Fruit fly (Drosophila melanogaster) whole organism, prepupa: Measurements from ENCODE around the gene Ntl.

Experiments
- Blimp-1 ChIP-seq: fragments of 200-800 bp; sonication (Bioruptor generic); optimal IDR thresholded peaks from 3 replicates; lab custom pipeline; 2017; ENCODE audit warnings: missing biosample characterization, missing genetic modification characterization, mild to moderate bottlenecking, moderate library complexity, missing genetic modification reagents
- CG11294 ChIP-seq: fragments of 200-800 bp; sonication (Bioruptor generic); IDR thresholded peaks from 2 replicates; pipeline ENCODE4 v1.3.6; 2022; ENCODE audit warnings: missing biosample characterization, missing genetic modification characterization
- CG11902 ChIP-seq: fragments of 200-800 bp; sonication (Bioruptor generic); optimal IDR thresholded peaks from 3 replicates; lab custom pipeline; 2016; ENCODE audit warnings: missing biosample characterization, missing genetic modification characterization
- CG15336 ChIP-seq: fragments of 200-800 bp; sonication (Bioruptor generic); IDR thresholded peaks from 2 replicates; pipeline ENCODE4 v1.3.6; 2022; ENCODE audit warnings: missing biosample characterization, missing genetic modification characterization
- CG1621 ChIP-seq: fragments of 200-800 bp; sonication (Bioruptor generic); optimal IDR thresholded peaks from 3 replicates; lab custom pipeline; 2018; ENCODE audit warnings: missing biosample characterization, mild to moderate bottlenecking, missing genetic modification characterization
- CG16779 ChIP-seq: fragments of 200-800 bp; sonication (Bioruptor generic); optimal IDR thresholded peaks from 3 replicates; lab custom pipeline; 2017; ENCODE audit warnings: missing biosample characterization, mild to moderate bottlenecking, missing genetic modification characterization
- CG3032 ChIP-seq: fragments of 200-800 bp; optimal IDR thresholded peaks from 2 replicates; lab custom pipeline; 2019; ENCODE audit warnings: missing biosample characterization, mild to moderate bottlenecking, missing genetic modification characterization, moderate library complexity
- CG32006 ChIP-seq: fragments of 200-800 bp; sonication (Bioruptor generic); optimal IDR thresholded peaks from 3 replicates; lab custom pipeline; 2017; ENCODE audit warnings: missing biosample characterization, mild to moderate bottlenecking, missing genetic modification characterization
- CG34406 ChIP-seq: fragments of 200-800 bp; sonication (Bioruptor generic); optimal IDR thresholded peaks from 3 replicates; lab custom pipeline; 2016; ENCODE audit warnings: missing biosample characterization, missing genetic modification characterization
- CG4318 ChIP-seq: fragments of 200-800 bp; sonication (Bioruptor generic); optimal IDR thresholded peaks from 3 replicates; lab custom pipeline; 2017; ENCODE audit warnings: missing biosample characterization, mild to moderate bottlenecking, missing genetic modification characterization
- CG6276 ChIP-seq: fragments of 200-800 bp; sonication (Bioruptor generic); optimal IDR thresholded peaks from 2 replicates; lab custom pipeline; 2017; ENCODE audit warnings: missing biosample characterization, mild to moderate bottlenecking, missing genetic modification characterization
- CG6808 ChIP-seq: fragments of 200-800 bp; sonication (Bioruptor generic); optimal IDR thresholded peaks from 3 replicates; lab custom pipeline; 2017; ENCODE audit warnings: missing biosample characterization, missing genetic modification characterization, mild to moderate bottlenecking, moderate library complexity, missing genetic modification reagents
- CG6854 ChIP-seq: fragments of 200-800 bp; sonication (Bioruptor generic); optimal IDR thresholded peaks from 2 replicates; lab custom pipeline; 2017; ENCODE audit warnings: missing biosample characterization, mild to moderate bottlenecking, missing genetic modification characterization
- CG7368 ChIP-seq: fragments of 200-800 bp; sonication (Bioruptor generic); optimal IDR thresholded peaks from 3 replicates; lab custom pipeline; 2016; ENCODE audit warnings: missing biosample characterization, missing genetic modification characterization
- CG8119 ChIP-seq: fragments of 200-800 bp; sonication (Bioruptor generic); IDR thresholded peaks from 3 replicates; pipeline ENCODE4 v1.3.6; 2022; ENCODE audit warnings: missing biosample characterization, missing genetic modification characterization
- CG8319 ChIP-seq: fragments of 200-800 bp; sonication (Bioruptor generic); optimal IDR thresholded peaks from 3 replicates; lab custom pipeline; 2016; ENCODE audit warnings: missing biosample characterization, missing genetic modification characterization
- CG9139 ChIP-seq: fragments of 200-800 bp; sonication (Bioruptor generic); optimal IDR thresholded peaks from 3 replicates; lab custom pipeline; 2017; ENCODE audit warnings: missing biosample characterization, mild to moderate bottlenecking, missing genetic modification characterization
- Eip75B ChIP-seq: fragments of 200-800 bp; sonication (Bioruptor generic); optimal IDR thresholded peaks from 3 replicates; lab custom pipeline; 2016; ENCODE audit warnings: missing biosample characterization, missing genetic modification characterization
- Eip93F ChIP-seq: fragments of 200-800 bp; sonication (Bioruptor generic); optimal IDR thresholded peaks from 2 replicates; lab custom pipeline; 2016; ENCODE audit warnings: missing biosample characterization, mild to moderate bottlenecking, missing genetic modification characterization
- Ets21C ChIP-seq: fragments of 200-800 bp; sonication (Bioruptor generic); optimal IDR thresholded peaks from 3 replicates; lab custom pipeline; 2016; ENCODE audit warnings: missing biosample characterization, missing genetic modification characterization
- Ets96B ChIP-seq: fragments of 200-800 bp; optimal IDR thresholded peaks from 2 replicates; lab custom pipeline; 2019; ENCODE audit warnings: missing biosample characterization, mild to moderate bottlenecking, missing genetic modification characterization, moderate library complexity
- Gug ChIP-seq: fragments of 200-800 bp; sonication (Bioruptor generic); IDR thresholded peaks from 2 replicates; pipeline ENCODE4 v1.3.6; 2022; ENCODE audit warnings: missing biosample characterization, missing genetic modification characterization
- Hr38 ChIP-seq: sonication (Bioruptor generic); optimal IDR thresholded peaks from 2 replicates; lab custom pipeline; 2016; ENCODE audit warnings: missing biosample characterization, missing genetic modification characterization
- Hr39 ChIP-seq: fragments of 200-800 bp; sonication (Bioruptor generic); optimal IDR thresholded peaks from 2 replicates; lab custom pipeline; 2016; ENCODE audit warnings: missing biosample characterization, missing genetic modification characterization
- Hr4 ChIP-seq: fragments of 200-800 bp; sonication (Bioruptor generic); optimal IDR thresholded peaks from 3 replicates; lab custom pipeline; 2016; ENCODE audit warnings: missing biosample characterization, missing genetic modification characterization
- Lpt ChIP-seq: fragments of 200-800 bp; sonication (Bioruptor generic); optimal IDR thresholded peaks from 3 replicates; lab custom pipeline; 2016; ENCODE audit warnings: missing biosample characterization, missing genetic modification characterization
- Met ChIP-seq: fragments of 200-800 bp; sonication (Bioruptor generic); optimal IDR thresholded peaks from 3 replicates; lab custom pipeline; 2016; ENCODE audit warnings: missing biosample characterization, missing genetic modification characterization
- Smox ChIP-seq: fragments of 200-800 bp; sonication (Bioruptor generic); optimal IDR thresholded peaks from 3 replicates; lab custom pipeline; 2016; ENCODE audit warnings: missing biosample characterization, missing genetic modification characterization
- Sox102F ChIP-seq: fragments of 200-800 bp; sonication (Bioruptor generic); optimal IDR thresholded peaks from 2 replicates; lab custom pipeline; 2016; ENCODE audit warnings: missing biosample characterization, mild to moderate bottlenecking, missing genetic modification characterization
- Sox15 ChIP-seq: fragments of 200-800 bp; sonication (Bioruptor generic); optimal IDR thresholded peaks from 3 replicates; lab custom pipeline; 2016; ENCODE audit warnings: missing biosample characterization, missing genetic modification characterization
- achi ChIP-seq: fragments of 200-800 bp; sonication (Bioruptor generic); optimal IDR thresholded peaks from 3 replicates; lab custom pipeline; 2016; ENCODE audit warnings: missing biosample characterization, missing genetic modification characterization
- acj6 ChIP-seq: fragments of 200-800 bp; sonication (Bioruptor generic); optimal IDR thresholded peaks from 3 replicates; lab custom pipeline; 2016; ENCODE audit warnings: missing biosample characterization, missing genetic modification characterization
- cyc ChIP-seq: fragments of 200-800 bp; sonication (Bioruptor generic); optimal IDR thresholded peaks from 3 replicates; lab custom pipeline; 2016; ENCODE audit warnings: missing biosample characterization, missing genetic modification characterization
- dac ChIP-seq: fragments of 200-800 bp; sonication (Bioruptor generic); optimal IDR thresholded peaks from 2 replicates; lab custom pipeline; 2017; ENCODE audit warnings: missing biosample characterization, mild to moderate bottlenecking, missing genetic modification characterization
- eg ChIP-seq: fragments of 200-800 bp; sonication (Bioruptor generic); IDR thresholded peaks from 3 replicates; pipeline ENCODE4 v1.3.6; 2022; ENCODE audit warnings: missing biosample characterization, missing genetic modification characterization
- esn ChIP-seq: fragments of 200-800 bp; sonication (Bioruptor generic); optimal IDR thresholded peaks from 2 replicates; lab custom pipeline; 2016; ENCODE audit warnings: missing biosample characterization, mild to moderate bottlenecking, missing genetic modification characterization, moderate library complexity
- fd85E ChIP-seq: fragments of 200-800 bp; sonication (Bioruptor generic); optimal IDR thresholded peaks from 3 replicates; lab custom pipeline; 2016; ENCODE audit warnings: missing biosample characterization, missing genetic modification characterization
- fkh ChIP-seq: fragments of 200-800 bp; sonication (Bioruptor generic); optimal IDR thresholded peaks from 3 replicates; lab custom pipeline; 2017; ENCODE audit warnings: missing biosample characterization, mild to moderate bottlenecking, missing genetic modification characterization, moderate library complexity
- net ChIP-seq: fragments of 200-800 bp; sonication (Bioruptor generic); optimal IDR thresholded peaks from 3 replicates; lab custom pipeline; 2016; ENCODE audit warnings: missing biosample characterization, missing genetic modification characterization
- pdm3 ChIP-seq: fragments of 200-800 bp; sonication (Bioruptor generic); optimal IDR thresholded peaks from 3 replicates; lab custom pipeline; 2016; ENCODE audit warnings: missing biosample characterization, missing genetic modification characterization
- salr ChIP-seq, 2 experiments: fragments of 200-800 bp; sonication (Bioruptor generic); optimal IDR thresholded peaks; 3 replicates each; lab custom pipeline; 2016 to 2018; ENCODE audit warnings: missing biosample characterization in 2 of 2, missing genetic modification characterization in 2 of 2, mild to moderate bottlenecking in 1 of 2
- spab ChIP-seq: fragments of 200-800 bp; sonication (Bioruptor generic); optimal IDR thresholded peaks from 2 replicates; lab custom pipeline; 2017; ENCODE audit warnings: missing biosample characterization, mild to moderate bottlenecking, missing genetic modification characterization, missing genetic modification reagents
- svp ChIP-seq: fragments of 200-800 bp; sonication (Bioruptor generic); peaks from one replicate; lab custom pipeline; 2016; ENCODE audit warnings: missing biosample characterization, missing genetic modification characterization
- vri ChIP-seq: fragments of 200-800 bp; sonication (Bioruptor generic); optimal IDR thresholded peaks from 3 replicates; lab custom pipeline; 2016; ENCODE audit warnings: missing biosample characterization, mild to moderate bottlenecking, missing genetic modification characterization

The Ntl gene

dm6 chr2L:7719387-7719786, 8.7 kb downstream of the Ntl start, which contains the start of gene CG13793:
Gene CG13793 (minus strand): TSS chr2L:7719487.
- TF ChIP-seq fd85E (GFP tag; lab: Kevin White, UChicago) (no peak), cyc (GFP tag; lab: Kevin White, UChicago) (no peak), Sox102F (no peak), Smox (GFP tag; lab: Kevin White, UChicago) (no peak), Ets96B (tag; lab: Kevin White, UChicago) (no peak), CG11902 (GFP tag; lab: Kevin White, UChicago) (no peak), CG15336 (no peak), CG9139 (GFP tag; lab: Kevin White, UChicago) (no peak), CG11294 (GFP tag; lab: Robert Waterston, UW) (no peak), Blimp-1 (GFP tag; lab: Kevin White, UChicago) (no peak), Met (GFP tag; lab: Kevin White, UChicago) (no peak)

dm6 chr2L:7722102-7722501, 11.4 kb downstream of the Ntl start:
- TF ChIP-seq fkh (no peak), svp (GFP tag; lab: Kevin White, UChicago) (no peak)
- TF ChIP-seq, all 60 proteins: peak for 0

- TF ChIP-seq CG3032 (tag; lab: Kevin White, UChicago) = no peak
- no peak for TF ChIP-seq eg (GFP tag; lab: Robert Waterston, UW)
- no peak for TF ChIP-seq Hr4 (GFP tag; lab: Kevin White, UChicago)
- TF ChIP-seq cyc (GFP tag; lab: Kevin White, UChicago) = no peak
- no peak for TF ChIP-seq CG6854 (GFP tag; lab: Kevin White, UChicago)
- TF ChIP-seq net (GFP tag; lab: Kevin White, UChicago) = no peak
- TF ChIP-seq Gug (GFP tag; lab: Robert Waterston, UW) = no peak
- no peak for TF ChIP-seq dac (GFP tag; lab: Kevin White, UChicago)
Observed at dm6 chr2L:7722723-7723122, 12.0 kb downstream of the Ntl start, which contains the start of gene CG13794. Gene CG13794 (minus strand): TSS chr2L:7722823.

- TF ChIP-seq CG6854 (GFP tag; lab: Kevin White, UChicago) (no peak), Hr39 (GFP tag; lab: Kevin White, UChicago) (peak; percentile 37), eg (GFP tag; lab: Robert Waterston, UW) (no peak), CG8319 (GFP tag; lab: Kevin White, UChicago) (no peak), esn (no peak), CG15336 (no peak), acj6 (GFP tag; lab: Kevin White, UChicago) (no peak), salr (GFP tag; optimal IDR thresholded peaks at IDR 0.05; lab: Kevin White, UChicago) (no peak), Blimp-1 (GFP tag; lab: Kevin White, UChicago) (no peak), fd85E (GFP tag; lab: Kevin White, UChicago) (no peak), CG8119 (GFP tag; lab: Robert Waterston, UW) (no peak), CG11294 (GFP tag; lab: Robert Waterston, UW) (no peak), net (GFP tag; lab: Kevin White, UChicago) (no peak), achi (GFP tag; lab: Kevin White, UChicago) (no peak), Lpt (no peak), CG4318 (GFP tag; lab: Kevin White, UChicago) (no peak), Sox15 (GFP tag; lab: Kevin White, UChicago) (no peak), Eip75B (GFP tag; lab: Kevin White, UChicago) (no peak), pdm3 (GFP tag; lab: Kevin White, UChicago) (no peak), CG1621 (tag; lab: Kevin White, UChicago) (no peak), Smox (GFP tag; lab: Kevin White, UChicago) (no peak), vri (GFP tag; lab: Kevin White, UChicago) (no peak), Sox102F (no peak), CG16779 (tag; lab: Kevin White, UChicago) (no peak), Ets96B (tag; lab: Kevin White, UChicago) (no peak), CG6276 (GFP tag; lab: Kevin White, UChicago) (no peak), svp (GFP tag; lab: Kevin White, UChicago) (peak; percentile 70), CG7368 (GFP tag; lab: Kevin White, UChicago) (no peak), Ets21C (GFP tag; lab: Kevin White, UChicago) (no peak), Eip93F (GFP tag; lab: Kevin White, UChicago) (no peak), CG6808 (no peak), CG32006 (peak; percentile 8), Hr38 (no peak), CG34406 (GFP tag; lab: Kevin White, UChicago) (no peak), spab (no peak)
Observed at dm6 chr2L:7726268-7726997, 15.8 kb downstream of the Ntl start, which contains the start of gene CG13795. Gene CG13795 (minus strand): TSS chr2L:7726298.
